Worm (Caenorhabditis elegans) whole organism, L4 larva: ENCODE data around the gene Y47D3A.1.

ENCODE experiments used
- dve-1 ChIP-seq: sonication (generic microtip); optimal IDR thresholded peaks from 2 replicates; lab custom pipeline; 2017; ENCODE audit warnings: antibody characterized with exemption, mild to moderate bottlenecking, missing genetic modification characterization, missing compliant biosample characterization; ENCODE audit not compliant: insufficient read depth
- fos-1 ChIP-seq: fragments of 150-350 bp; optimal IDR thresholded peaks from 2 replicates; lab custom pipeline; 2014; ENCODE audit warnings: missing biosample characterization, missing genetic modification characterization
- mdl-1 ChIP-seq, 2 experiments: fragments of 150-350 bp in 1 of 2; sonication (generic microtip) in 1 of 2; optimal IDR thresholded peaks; 2 replicates each; lab custom pipeline; 2014 to 2017; ENCODE audit warnings: missing biosample characterization in 2 of 2, missing genetic modification characterization in 2 of 2
- unc-39 ChIP-seq: sonication (generic microtip); optimal IDR thresholded peaks from 2 replicates; lab custom pipeline; 2017; ENCODE audit warnings: missing biosample characterization, missing genetic modification characterization
- zip-2 ChIP-seq: fragments of 150-350 bp; optimal IDR thresholded peaks from 2 replicates; lab custom pipeline; 2014; ENCODE audit warnings: missing biosample characterization, missing genetic modification characterization

- TF ChIP-seq unc-39 (tag; lab: Kevin White, UChicago), result no peak
- TF ChIP-seq fos-1 (tag; lab: Kevin White, UChicago), result no peak
- no peak for TF ChIP-seq dve-1 (tag; lab: Kevin White, UChicago)
- TF ChIP-seq zip-2, result no peak
- no peak for TF ChIP-seq mdl-1 (tag; optimal IDR thresholded peaks at IDR 0.05; lab: Kevin White, UChicago)
These were observed 46.5 kb upstream of the Y47D3A.1 start for ce11 chrIII:11188132-11188531.
